Fruit fly (Drosophila melanogaster): ENCODE measurements around the gene CG14232.

CG14232 gene

dm6 chrX:19717041-19717440 lies 13.0 kb upstream of the CG14232 start:
- no peak for TF ChIP-seq Sp1 (GFP tag; optimal IDR thresholded peaks at IDR 0.05)
- no peak for TF ChIP-seq h (GFP tag; optimal IDR thresholded peaks at IDR 0.05)
- TF ChIP-seq CrebA (GFP tag; optimal IDR thresholded peaks at IDR 0.05; ENCODE audit: borderline replicate concordance), result no peak
- TF ChIP-seq Rel (GFP tag; optimal IDR thresholded peaks at IDR 0.05), result no peak
- no peak for TF ChIP-seq Rel (tag; optimal IDR thresholded peaks at IDR 0.05)
- no peak for TF ChIP-seq brk (GFP tag; optimal IDR thresholded peaks at IDR 0.05)

dm6 chrX:19716325-19716917 lies 12.4 kb upstream of the CG14232 start:
- TF ChIP-seq CG9705 (GFP tag; optimal IDR thresholded peaks at IDR 0.05) (no peak), HLH106 (tag; optimal IDR thresholded peaks at IDR 0.05) (no peak), psq (GFP tag; optimal IDR thresholded peaks at IDR 0.05) (no peak), foxo (GFP tag; optimal IDR thresholded peaks at IDR 0.05) (no peak), dsf (GFP tag; optimal IDR thresholded peaks at IDR 0.05; ENCODE audit: borderline replicate concordance) (no peak), brk (GFP tag; optimal IDR thresholded peaks at IDR 0.05) (no peak), usp (GFP tag; optimal IDR thresholded peaks at IDR 0.05) (no peak), CrebA (GFP tag; optimal IDR thresholded peaks at IDR 0.05; ENCODE audit: borderline replicate concordance) (no peak), rgr (GFP tag; optimal IDR thresholded peaks at IDR 0.05) (no peak), CG32264 (GFP tag; optimal IDR thresholded peaks at IDR 0.05) (no peak), Abd-B (GFP tag; optimal IDR thresholded peaks at IDR 0.05) (no peak)

- TF ChIP-seq N (GFP tag; optimal IDR thresholded peaks at IDR 0.05) (no peak), CG9705 (GFP tag; optimal IDR thresholded peaks at IDR 0.05) (no peak), dsf (GFP tag; optimal IDR thresholded peaks at IDR 0.05; ENCODE audit: borderline replicate concordance) (no peak), Hr83 (GFP tag; optimal IDR thresholded peaks at IDR 0.05; ENCODE audit: poor library complexity, severe bottlenecking) (no peak), CG32264 (GFP tag; optimal IDR thresholded peaks at IDR 0.05) (no peak), fru (GFP tag; optimal IDR thresholded peaks at IDR 0.05) (no peak), CrebA (GFP tag; optimal IDR thresholded peaks at IDR 0.05; ENCODE audit: borderline replicate concordance) (no peak), Sp1 (GFP tag; optimal IDR thresholded peaks at IDR 0.05) (no peak), dmrt93B (GFP tag; optimal IDR thresholded peaks at IDR 0.05) (no peak), Vsx2 (GFP tag; optimal IDR thresholded peaks at IDR 0.05; ENCODE audit: partially characterized antibody) (no peak)
Measured at dm6 chrX:19714816-19715215, 10.8 kb upstream of the CG14232 start.

dm6 chrX:19712898-19713627 lies 9.0 kb upstream of the CG14232 start, which contains the start of gene meso18E:
TSS of gene meso18E (minus strand) at chrX:19713045.
- TF ChIP-seq ey (GFP tag; optimal IDR thresholded peaks at IDR 0.05) (no peak), h (GFP tag; optimal IDR thresholded peaks at IDR 0.05) (no peak), rgr (GFP tag; optimal IDR thresholded peaks at IDR 0.05) (no peak), jim (GFP tag; optimal IDR thresholded peaks at IDR 0.05) (no peak), CG32264 (GFP tag; optimal IDR thresholded peaks at IDR 0.05) (no peak), lola (GFP tag; optimal IDR thresholded peaks at IDR 0.05) (no peak), foxo (GFP tag; optimal IDR thresholded peaks at IDR 0.05) (no peak), HLH106 (tag; optimal IDR thresholded peaks at IDR 0.05) (no peak), dmrt93B (GFP tag; optimal IDR thresholded peaks at IDR 0.05) (no peak), Jra (GFP tag; optimal IDR thresholded peaks at IDR 0.05) (no peak), N (GFP tag; optimal IDR thresholded peaks at IDR 0.05) (no peak), pan (optimal IDR thresholded peaks at IDR 0.05) (no peak), Dfd (GFP tag; optimal IDR thresholded peaks at IDR 0.05) (no peak), sage (GFP tag; optimal IDR thresholded peaks at IDR 0.05) (no peak), br (GFP tag; optimal IDR thresholded peaks at IDR 0.05) (no peak), Sp1 (GFP tag; optimal IDR thresholded peaks at IDR 0.05) (no peak), Mio (GFP tag; optimal IDR thresholded peaks at IDR 0.05) (no peak), Vsx2 (GFP tag; optimal IDR thresholded peaks at IDR 0.05; ENCODE audit: partially characterized antibody) (no peak), dsf (GFP tag; optimal IDR thresholded peaks at IDR 0.05; ENCODE audit: borderline replicate concordance) (no peak)

dm6 chrX:19711936-19712335 lies 7.9 kb upstream of the CG14232 start:
- TF ChIP-seq fru (GFP tag; optimal IDR thresholded peaks at IDR 0.05), result no peak
- no peak for TF ChIP-seq woc (GFP tag; optimal IDR thresholded peaks at IDR 0.05)
- TF ChIP-seq tai (GFP tag; optimal IDR thresholded peaks at IDR 0.05), result no peak
- no peak for TF ChIP-seq Jra (GFP tag; optimal IDR thresholded peaks at IDR 0.05)
- no peak for TF ChIP-seq foxo (GFP tag; optimal IDR thresholded peaks at IDR 0.05)
- TF ChIP-seq Abd-B (GFP tag; optimal IDR thresholded peaks at IDR 0.05), result no peak
- no peak for TF ChIP-seq Vsx2 (GFP tag; optimal IDR thresholded peaks at IDR 0.05; ENCODE audit: partially characterized antibody)
- TF ChIP-seq Rel (GFP tag; optimal IDR thresholded peaks at IDR 0.05), result no peak
- no peak for TF ChIP-seq Rel (tag; optimal IDR thresholded peaks at IDR 0.05)
- no peak for TF ChIP-seq Hr78 (GFP tag; optimal IDR thresholded peaks at IDR 0.05)
- TF ChIP-seq psq (GFP tag; optimal IDR thresholded peaks at IDR 0.05), result no peak
- TF ChIP-seq pan (optimal IDR thresholded peaks at IDR 0.05), result no peak
- TF ChIP-seq Hnf4 (GFP tag; optimal IDR thresholded peaks at IDR 0.05), result no peak
- TF ChIP-seq dmrt93B (GFP tag; optimal IDR thresholded peaks at IDR 0.05), result no peak
- no peak for TF ChIP-seq brk (GFP tag; optimal IDR thresholded peaks at IDR 0.05)
- TF ChIP-seq br (GFP tag; optimal IDR thresholded peaks at IDR 0.05), result no peak
- TF ChIP-seq Dif (GFP tag; optimal IDR thresholded peaks at IDR 0.05; ENCODE audit: partially characterized antibody), result no peak
- no peak for TF ChIP-seq h (GFP tag; optimal IDR thresholded peaks at IDR 0.05)
- TF ChIP-seq Hr83 (GFP tag; optimal IDR thresholded peaks at IDR 0.05; ENCODE audit: poor library complexity, severe bottlenecking), result no peak
- TF ChIP-seq dsf (GFP tag; optimal IDR thresholded peaks at IDR 0.05; ENCODE audit: borderline replicate concordance), result no peak
- no peak for TF ChIP-seq N (GFP tag; optimal IDR thresholded peaks at IDR 0.05)

Measured in whole organism, wandering third instar larva.